Fruit fly (Drosophila melanogaster) whole organism, adult: ENCODE results near the gene Gycalpha99B.

Experiments used
- CG12768 ChIP-seq: fragments of 200-800 bp; sonication (Bioruptor generic); optimal IDR thresholded peaks from 2 replicates; lab custom pipeline; 2017; ENCODE audit warnings: missing biosample characterization, missing genetic modification characterization, mild to moderate bottlenecking, moderate library complexity, missing genetic modification reagents
- CG33017 ChIP-seq: fragments of 200-800 bp; sonication (Bioruptor generic); optimal IDR thresholded peaks from 2 replicates; lab custom pipeline; 2018; ENCODE audit warnings: missing biosample characterization, mild to moderate bottlenecking, missing genetic modification characterization, moderate library complexity
- CG7101 ChIP-seq: fragments of 200-800 bp; sonication (Bioruptor generic); optimal IDR thresholded peaks from 2 replicates; lab custom pipeline; 2018; ENCODE audit warnings: missing biosample characterization, mild to moderate bottlenecking, missing genetic modification characterization, moderate library complexity
- Hr96 ChIP-seq: fragments of 200-800 bp; sonication (Bioruptor generic); optimal IDR thresholded peaks from 2 replicates; lab custom pipeline; 2016; ENCODE audit warnings: missing biosample characterization, missing genetic modification characterization
- Mnt ChIP-seq: fragments of 200-800 bp; sonication (Bioruptor generic); optimal IDR thresholded peaks from 2 replicates; lab custom pipeline; 2016; ENCODE audit warnings: missing biosample characterization, mild to moderate bottlenecking, missing genetic modification characterization
- bab1 ChIP-seq: fragments of 200-800 bp; sonication (Bioruptor generic); optimal IDR thresholded peaks from 3 replicates; lab custom pipeline; 2019; ENCODE audit warnings: missing biosample characterization, mild to moderate bottlenecking, missing genetic modification characterization, moderate library complexity
- kay ChIP-seq: fragments of 200-800 bp; sonication (Bioruptor generic); peaks from one replicate; lab custom pipeline; 2016; ENCODE audit warnings: missing biosample characterization, missing genetic modification characterization, borderline replicate concordance
- tj ChIP-seq: fragments of 200-800 bp; sonication (Bioruptor generic); optimal IDR thresholded peaks from 3 replicates; lab custom pipeline; 2017; ENCODE audit warnings: missing biosample characterization, mild to moderate bottlenecking, missing genetic modification characterization, moderate library complexity

dm6 chr3R:29718363-29718762 is 36.1 kb downstream of the Gycalpha99B start, which contains the start of gene CG15506:
- TF ChIP-seq Mnt (GFP tag; lab: Kevin White, UChicago) (no peak), CG33017 (tag; lab: Kevin White, UChicago) (no peak), CG12768 (GFP tag; lab: Kevin White, UChicago) (no peak), bab1 (no peak), Hr96 (no peak), CG7101 (tag; lab: Kevin White, UChicago) (no peak), kay (GFP tag; lab: Kevin White, UChicago) (no peak), tj (GFP tag; lab: Kevin White, UChicago) (no peak)
